Fruit fly (Drosophila melanogaster) whole organism, embryonic: Measurements from ENCODE around the gene Hr78.

Experiments
- Adf1 ChIP-seq: fragments of 200-800 bp; sonication (Bioruptor generic); IDR thresholded peaks from 2 replicates; pipeline ENCODE4 v1.3.6; 2022; ENCODE audit warnings: missing biosample characterization, missing genetic modification characterization
- BtbVII ChIP-seq: fragments of 200-800 bp; sonication (Bioruptor generic); optimal IDR thresholded peaks from 3 replicates; lab custom pipeline; 2017; ENCODE audit warnings: missing biosample characterization, mild to moderate bottlenecking, missing genetic modification characterization
- CG13424 ChIP-seq: fragments of 200-800 bp; sonication (Bioruptor generic); optimal IDR thresholded peaks from 2 replicates; lab custom pipeline; 2019; ENCODE audit warnings: missing biosample characterization, mild to moderate bottlenecking, missing genetic modification characterization, moderate library complexity
- CG14860 ChIP-seq: fragments of 200-800 bp; sonication (Bioruptor generic); IDR thresholded peaks from 3 replicates; pipeline ENCODE4 v1.3.6; 2022; ENCODE audit warnings: missing biosample characterization, missing genetic modification characterization; ENCODE audit not compliant: partially characterized antibody
- CG15269 ChIP-seq: fragments of 200-800 bp; sonication (Bioruptor generic); optimal IDR thresholded peaks from 2 replicates; lab custom pipeline; 2018; ENCODE audit warnings: missing biosample characterization, mild to moderate bottlenecking, missing genetic modification characterization, moderate library complexity
- CG17385 ChIP-seq: fragments of 200-800 bp; sonication (Bioruptor generic); optimal IDR thresholded peaks from 3 replicates; lab custom pipeline; 2018; ENCODE audit warnings: missing biosample characterization, mild to moderate bottlenecking, missing genetic modification characterization
- CG17912 ChIP-seq: fragments of 200-800 bp; sonication (Bioruptor generic); optimal IDR thresholded peaks from 2 replicates; lab custom pipeline; 2018; ENCODE audit warnings: missing biosample characterization, mild to moderate bottlenecking, missing genetic modification characterization
- CG2116 ChIP-seq: fragments of 200-800 bp; sonication (Bioruptor generic); optimal IDR thresholded peaks from 3 replicates; lab custom pipeline; 2018; ENCODE audit warnings: missing biosample characterization, mild to moderate bottlenecking, missing genetic modification characterization
- CG2678 ChIP-seq: fragments of 200-800 bp; sonication (Bioruptor generic); optimal IDR thresholded peaks from 3 replicates; lab custom pipeline; 2019; ENCODE audit warnings: missing biosample characterization, mild to moderate bottlenecking, missing genetic modification characterization, moderate library complexity
- CG2712 ChIP-seq: fragments of 200-800 bp; optimal IDR thresholded peaks from 3 replicates; lab custom pipeline; 2019; ENCODE audit warnings: missing biosample characterization, mild to moderate bottlenecking, missing genetic modification characterization, moderate library complexity
- CG2889 ChIP-seq: fragments of 200-800 bp; sonication (Bioruptor generic); IDR thresholded peaks from 3 replicates; pipeline ENCODE4 v1.3.6; 2022; ENCODE audit warnings: missing biosample characterization, missing genetic modification characterization
- CG30403 ChIP-seq: fragments of 200-800 bp; sonication (Bioruptor generic); optimal IDR thresholded peaks from 3 replicates; lab custom pipeline; 2016; ENCODE audit warnings: missing biosample characterization, missing genetic modification characterization
- CG32772 ChIP-seq: fragments of 200-800 bp; sonication (Bioruptor generic); IDR thresholded peaks from 2 replicates; pipeline ENCODE4 v1.3.6; 2022; ENCODE audit warnings: missing biosample characterization, missing genetic modification characterization
- CG34376 ChIP-seq: fragments of 200-800 bp; sonication (Bioruptor generic); optimal IDR thresholded peaks from 2 replicates; lab custom pipeline; 2018; ENCODE audit warnings: missing biosample characterization, mild to moderate bottlenecking, missing genetic modification characterization
- CG4404 ChIP-seq: fragments of 200-800 bp; sonication (Bioruptor generic); IDR thresholded peaks from 2 replicates; pipeline ENCODE4 v1.3.6; 2022; ENCODE audit warnings: missing biosample characterization, missing genetic modification characterization
- CG4730 ChIP-seq: fragments of 200-800 bp; sonication (Bioruptor generic); IDR thresholded peaks from 2 replicates; pipeline ENCODE4 v1.3.6; 2022; ENCODE audit warnings: missing biosample characterization, missing genetic modification characterization
- CG7928 ChIP-seq: fragments of 200-800 bp; sonication (Bioruptor generic); optimal IDR thresholded peaks from 2 replicates; lab custom pipeline; 2017; ENCODE audit warnings: missing biosample characterization, mild to moderate bottlenecking, missing genetic modification characterization
- CG8290 ChIP-seq, 3 experiments: fragments of 200-800 bp; sonication (Bioruptor generic); optimal IDR thresholded peaks; 2 replicates each; lab custom pipeline; 2016 to 2019; ENCODE audit warnings: missing biosample characterization in 3 of 3, missing genetic modification characterization in 3 of 3, mild to moderate bottlenecking in 2 of 3, moderate library complexity in 1 of 3
- CG9609 ChIP-seq: fragments of 200-800 bp; sonication (Bioruptor generic); optimal IDR thresholded peaks from 3 replicates; lab custom pipeline; 2016; ENCODE audit warnings: missing biosample characterization, missing genetic modification characterization
- CG9932 ChIP-seq: fragments of 200-800 bp; sonication (Bioruptor generic); IDR thresholded peaks from 2 replicates; pipeline ENCODE4 v1.3.6; 2022; ENCODE audit warnings: missing biosample characterization, missing genetic modification characterization
- CrebB ChIP-seq: fragments of 200-800 bp; sonication (Bioruptor generic); optimal IDR thresholded peaks from 3 replicates; lab custom pipeline; 2018; ENCODE audit warnings: missing biosample characterization, mild to moderate bottlenecking, missing genetic modification characterization
- Doc3 ChIP-seq: fragments of 200-800 bp; sonication (Bioruptor generic); IDR thresholded peaks from 3 replicates; pipeline ENCODE4 v1.3.6; 2022; ENCODE audit warnings: missing biosample characterization, missing genetic modification characterization; ENCODE audit not compliant: partially characterized antibody
- GATAe ChIP-seq: fragments of 200-800 bp; sonication (Bioruptor generic); conservative IDR thresholded peaks from 2 replicates; pipeline ENCODE4 v1.3.6; 2022; ENCODE audit warnings: missing biosample characterization, missing genetic modification characterization
- HLH54F ChIP-seq: fragments of 200-800 bp; sonication (Bioruptor generic); optimal IDR thresholded peaks from 3 replicates; lab custom pipeline; 2016; ENCODE audit warnings: missing biosample characterization, missing genetic modification characterization
- Lhr ChIP-seq: fragments of 200-800 bp; sonication (Bioruptor generic); optimal IDR thresholded peaks from 3 replicates; lab custom pipeline; 2017; ENCODE audit warnings: mild to moderate bottlenecking, missing biosample characterization, missing genetic modification reagents, missing genetic modification characterization
- Max ChIP-seq: fragments of 200-800 bp; sonication (Bioruptor generic); optimal IDR thresholded peaks from 2 replicates; lab custom pipeline; 2016; ENCODE audit warnings: missing biosample characterization, mild to moderate bottlenecking, missing genetic modification characterization
- Mrtf ChIP-seq: fragments of 200-800 bp; sonication (Bioruptor generic); IDR thresholded peaks from 3 replicates; pipeline ENCODE4 v1.3.6; 2022; ENCODE audit warnings: missing biosample characterization, missing genetic modification characterization
- Side ChIP-seq: fragments of 200-800 bp; sonication (Bioruptor generic); optimal IDR thresholded peaks from 2 replicates; lab custom pipeline; 2016; ENCODE audit warnings: missing biosample characterization, missing genetic modification characterization
- Sox102F ChIP-seq: fragments of 200-800 bp; sonication (Bioruptor generic); optimal IDR thresholded peaks from 2 replicates; lab custom pipeline; 2018; ENCODE audit warnings: missing biosample characterization, mild to moderate bottlenecking, missing genetic modification characterization, moderate library complexity
- TFAM ChIP-seq: fragments of 200-800 bp; sonication (Bioruptor generic); optimal IDR thresholded peaks from 2 replicates; lab custom pipeline; 2017; ENCODE audit warnings: missing biosample characterization, missing genetic modification characterization, inconsistent platforms
- ab ChIP-seq: fragments of 200-800 bp; sonication (Bioruptor generic); optimal IDR thresholded peaks from 2 replicates; lab custom pipeline; 2016; ENCODE audit warnings: missing biosample characterization, missing genetic modification characterization
- aop ChIP-seq: fragments of 200-800 bp; sonication (Bioruptor generic); IDR thresholded peaks from 2 replicates; pipeline ENCODE4 v1.3.6; 2022; ENCODE audit warnings: missing biosample characterization, missing genetic modification characterization
- chinmo ChIP-seq: fragments of 200-800 bp; sonication (Bioruptor generic); IDR thresholded peaks from 4 replicates; pipeline ENCODE4 v1.3.6; 2022; ENCODE audit warnings: missing biosample characterization, missing genetic modification characterization; ENCODE audit not compliant: partially characterized antibody
- en ChIP-seq: fragments of 200-800 bp; sonication (Bioruptor generic); optimal IDR thresholded peaks from 2 replicates; lab custom pipeline; 2016; ENCODE audit warnings: missing biosample characterization, missing genetic modification characterization
- ewg ChIP-seq: fragments of 200-800 bp; sonication (Bioruptor generic); optimal IDR thresholded peaks from 3 replicates; lab custom pipeline; 2017; ENCODE audit warnings: mild to moderate bottlenecking, missing biosample characterization, missing genetic modification reagents, missing genetic modification characterization
- gem ChIP-seq: fragments of 200-800 bp; sonication (Bioruptor generic); optimal IDR thresholded peaks from 2 replicates; lab custom pipeline; 2019; ENCODE audit warnings: missing biosample characterization, mild to moderate bottlenecking, missing genetic modification characterization, moderate library complexity
- gro ChIP-seq: fragments of 200-800 bp; sonication (Bioruptor generic); optimal IDR thresholded peaks from 2 replicates; lab custom pipeline; 2016; ENCODE audit warnings: missing biosample characterization, missing genetic modification characterization
- nerfin-2 ChIP-seq: fragments of 200-800 bp; sonication (Bioruptor generic); IDR thresholded peaks from 2 replicates; pipeline ENCODE4 v1.3.6; 2022; ENCODE audit warnings: missing biosample characterization, missing genetic modification characterization; ENCODE audit not compliant: partially characterized antibody
- oc ChIP-seq: fragments of 200-800 bp; sonication (Bioruptor generic); optimal IDR thresholded peaks from 2 replicates; lab custom pipeline; 2018; ENCODE audit warnings: missing biosample characterization, mild to moderate bottlenecking, missing genetic modification characterization, moderate library complexity
- org-1 ChIP-seq: fragments of 200-800 bp; sonication (Bioruptor generic); optimal IDR thresholded peaks from 2 replicates; lab custom pipeline; 2017; ENCODE audit warnings: missing biosample characterization, missing genetic modification characterization
- pan ChIP-seq, 4 experiments: fragments of >200 bp in 3 of 4; fragments of 200-800 bp in 1 of 4; sonication (Bioruptor generic) in 1 of 4; optimal IDR thresholded peaks in 3 of 4; IDR thresholded peaks in 1 of 4; 2 replicates each; pipeline versions ENCODE4 v1.3.6 to Lab custom; 2017 to 2022; ENCODE audit warnings: missing biosample characterization in 2 of 4, missing genetic modification characterization in 2 of 4, mixed read lengths in 1 of 4
- prd ChIP-seq, 3 experiments: fragments of >200 bp in 2 of 3; fragments of 200-800 bp in 1 of 3; sonication (Bioruptor generic) in 1 of 3; optimal IDR thresholded peaks in 2 of 3; IDR thresholded peaks in 1 of 3; 2 replicates in 2 of 3; 3 replicates in 1 of 3; pipeline versions ENCODE4 v1.3.6 to Lab custom; 2017 to 2022; ENCODE audit warnings: missing biosample characterization in 1 of 3, missing genetic modification characterization in 1 of 3
- sima ChIP-seq: fragments of 200-800 bp; sonication (Bioruptor generic); optimal IDR thresholded peaks from 2 replicates; lab custom pipeline; 2016; ENCODE audit warnings: missing biosample characterization, missing genetic modification characterization
- sna ChIP-seq: fragments of 200-800 bp; sonication (Bioruptor generic); IDR thresholded peaks from 2 replicates; pipeline ENCODE4 v1.3.6; 2022; ENCODE audit warnings: missing biosample characterization, missing genetic modification characterization; ENCODE audit not compliant: partially characterized antibody
- so ChIP-seq: fragments of 200-800 bp; sonication (Bioruptor generic); IDR thresholded peaks from 3 replicates; pipeline ENCODE4 v1.3.6; 2022; ENCODE audit warnings: missing biosample characterization, missing genetic modification characterization
- stwl ChIP-seq: fragments of 200-800 bp; sonication (Bioruptor generic); optimal IDR thresholded peaks from 3 replicates; lab custom pipeline; 2018; ENCODE audit warnings: missing biosample characterization, mild to moderate bottlenecking, missing genetic modification characterization, moderate library complexity
- tio ChIP-seq: fragments of 200-800 bp; sonication (Bioruptor generic); optimal IDR thresholded peaks from 2 replicates; lab custom pipeline; 2017; ENCODE audit warnings: missing biosample characterization, missing genetic modification characterization, inconsistent platforms
- z ChIP-seq: fragments of 200-800 bp; sonication (Bioruptor generic); IDR thresholded peaks from 3 replicates; pipeline ENCODE4 v1.3.6; 2022; ENCODE audit warnings: missing biosample characterization, missing genetic modification characterization
- zen ChIP-seq: fragments of 200-800 bp; sonication (Bioruptor generic); optimal IDR thresholded peaks from 3 replicates; lab custom pipeline; 2018; ENCODE audit warnings: missing biosample characterization, mild to moderate bottlenecking, missing genetic modification characterization, moderate library complexity

The Hr78 gene

dm6 chr3L:21445704-21446103, 51.6 kb downstream of the Hr78 start, which contains the start of gene Syx7 (continued):
- TF ChIP-seq TFAM: no peak
- TF ChIP-seq CG32772 (GFP tag; lab: Robert Waterston, UW): no peak
- no peak for TF ChIP-seq Mrtf (GFP tag; lab: Robert Waterston, UW)
- TF ChIP-seq CG15269 (tag; lab: Kevin White, UChicago): no peak
- no peak for TF ChIP-seq CG13424
- peak; percentile 83 for TF ChIP-seq stwl (tag; lab: Kevin White, UChicago)
- no peak for TF ChIP-seq aop (GFP tag; lab: Robert Waterston, UW)
- no peak for TF ChIP-seq sima (GFP tag; lab: Kevin White, UChicago)
- TF ChIP-seq Adf1 (GFP tag; lab: Robert Waterston, UW): no peak
- TF ChIP-seq tio (GFP tag; lab: Kevin White, UChicago): no peak
- no peak for TF ChIP-seq CG7928 (GFP tag; lab: Kevin White, UChicago)
- no peak for TF ChIP-seq prd (optimal IDR thresholded peaks at IDR 0.05; lab: Kevin White, UChicago)
- TF ChIP-seq prd (GFP tag; IDR thresholded peaks at IDR 0.05; lab: Robert Waterston, UW): no peak
- TF ChIP-seq CG9932 (GFP tag; lab: Robert Waterston, UW): peak; percentile 39; the same call in 1 of the 2 replicates
- TF ChIP-seq gro: peak; percentile 62
- TF ChIP-seq org-1 (GFP tag; lab: Kevin White, UChicago): no peak
- TF ChIP-seq gem: no peak
- no peak for TF ChIP-seq ewg (GFP tag; lab: Kevin White, UChicago)
- no peak for TF ChIP-seq Sox102F (GFP tag; lab: Kevin White, UChicago)
- no peak for TF ChIP-seq so (GFP tag; lab: Robert Waterston, UW)
- TF ChIP-seq CG17912 (GFP tag; lab: Kevin White, UChicago): no peak
- TF ChIP-seq CG34376 (GFP tag; lab: Kevin White, UChicago): no peak
- peak; percentile 54; the same call in 1 of the 3 replicates for TF ChIP-seq Doc3 (GFP tag; lab: Robert Waterston, UW)
- TF ChIP-seq Lhr (GFP tag; lab: Kevin White, UChicago): peak; percentile 44
- no peak for TF ChIP-seq CG2678 (tag; lab: Kevin White, UChicago)
- TF ChIP-seq zen (tag; lab: Kevin White, UChicago): peak; percentile 3
- TF ChIP-seq CG2116 (GFP tag; lab: Kevin White, UChicago): peak; percentile 75
- no peak for TF ChIP-seq CG4404
- no peak for TF ChIP-seq en (GFP tag; lab: Kevin White, UChicago)
- peak; percentile 40 for TF ChIP-seq CG2712 (tag; lab: Kevin White, UChicago)
- TF ChIP-seq CG2889 (GFP tag; lab: Robert Waterston, UW): no peak
- TF ChIP-seq CrebB (tag; lab: Kevin White, UChicago): no peak
- TF ChIP-seq oc (tag; lab: Kevin White, UChicago): no peak
- TF ChIP-seq chinmo (GFP tag; lab: Robert Waterston, UW): 0 out of 4 replicates have a peak, but pooled peaks have one; percentile 12
- no peak for TF ChIP-seq CG14860 (GFP tag; lab: Robert Waterston, UW)
- no peak for TF ChIP-seq Max (GFP tag; lab: Kevin White, UChicago)
- no peak for TF ChIP-seq pan (optimal IDR thresholded peaks at IDR 0.05; lab: Kevin White, UChicago)
- TF ChIP-seq pan (GFP tag; optimal IDR thresholded peaks at IDR 0.05 in 1 of 2, IDR thresholded peaks at IDR 0.05 in 1 of 2): peak in 1 of 2 experiments; percentile 16
- no peak for TF ChIP-seq CG8290 (GFP tag; optimal IDR thresholded peaks at IDR 0.05; lab: Kevin White, UChicago)
- no peak for TF ChIP-seq CG8290 (tag; optimal IDR thresholded peaks at IDR 0.05; lab: Kevin White, UChicago)
- TF ChIP-seq CG17385: no peak
- TF ChIP-seq z (GFP tag; lab: Robert Waterston, UW): no peak
- TF ChIP-seq CG30403: peak; percentile 33
- TF ChIP-seq nerfin-2 (GFP tag; lab: Robert Waterston, UW): no peak
- peak; percentile 16 for TF ChIP-seq Side (GFP tag; lab: Kevin White, UChicago)
- no peak for TF ChIP-seq BtbVII (GFP tag; lab: Kevin White, UChicago)
- peak; percentile 37; the same call in 1 of the 2 replicates for TF ChIP-seq sna (GFP tag; lab: Robert Waterston, UW)
- TF ChIP-seq HLH54F (GFP tag; lab: Kevin White, UChicago): peak; percentile 26
- no peak for TF ChIP-seq GATAe (GFP tag; lab: Robert Waterston, UW)
- no peak for TF ChIP-seq CG4730 (GFP tag; lab: Robert Waterston, UW)
- TF ChIP-seq CG9609 (GFP tag; lab: Kevin White, UChicago): peak; percentile 38
- TF ChIP-seq ab (GFP tag; lab: Kevin White, UChicago): no peak
